Worm (Caenorhabditis elegans): ENCODE data around the gene rha-1.

DNA sequence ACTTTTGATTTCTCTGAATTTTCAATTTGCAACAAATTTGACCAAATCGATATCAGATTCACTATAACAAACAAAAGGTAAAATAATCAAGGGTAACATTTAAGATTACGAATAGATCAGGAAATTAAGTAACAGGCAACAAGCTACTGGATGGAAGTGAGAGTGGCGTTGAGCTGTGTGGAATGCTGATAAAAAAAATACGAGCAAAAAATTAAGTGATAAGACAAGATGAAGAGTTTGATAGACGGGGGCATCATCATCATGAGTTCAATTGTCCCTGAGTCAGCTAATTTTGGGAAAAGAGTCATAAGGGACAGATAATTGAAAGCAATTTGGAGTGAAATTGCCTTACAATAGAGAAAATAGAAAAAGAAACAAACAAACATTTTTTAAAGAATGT is 16.6 kb downstream of the rha-1 start:
- no peak for TF ChIP-seq dmd-4 (tag; optimal IDR thresholded peaks at IDR 0.05; ENCODE audit: borderline replicate concordance)
- no peak for TF ChIP-seq gmeb-2 (tag; optimal IDR thresholded peaks at IDR 0.05)
- no peak for TF ChIP-seq ceh-34 (tag; optimal IDR thresholded peaks at IDR 0.05)
- no peak for TF ChIP-seq K09A11.1 (tag; optimal IDR thresholded peaks at IDR 0.05; ENCODE audit: insufficient read depth)
- no peak for TF ChIP-seq sox-4 (tag; optimal IDR thresholded peaks at IDR 0.05)
- TF ChIP-seq Y22D7AL.16 (tag; optimal IDR thresholded peaks at IDR 0.05), result no peak

All from whole organism, late embryonic.